Worm (Caenorhabditis elegans): Measurements from ENCODE around the gene Y11D7A.10.

DNA sequence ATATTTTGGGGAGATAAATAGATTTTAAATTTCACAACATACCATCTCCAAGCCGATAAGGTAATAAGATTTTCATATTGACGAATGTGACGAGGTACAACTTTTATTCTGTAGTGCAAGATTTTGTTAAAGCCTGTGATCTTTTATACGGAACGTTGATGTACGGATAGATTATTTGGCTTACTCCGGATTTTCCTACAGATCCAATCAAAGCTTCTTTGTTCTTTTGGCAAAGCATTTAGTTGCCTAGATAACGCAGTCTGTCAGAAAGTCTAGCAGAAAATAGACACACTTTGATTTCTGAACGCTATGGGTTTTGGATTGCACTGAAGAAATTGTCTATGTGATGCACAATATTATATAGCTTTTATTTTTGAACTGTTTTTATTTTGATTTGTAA lies 39.6 kb upstream of the Y11D7A.10 start, which contains the start of gene F49C12.2:
- TF ChIP-seq elt-2 (tag; optimal IDR thresholded peaks at IDR 0.05) (no peak), ama-1 (optimal IDR thresholded peaks at IDR 0.05) (no peak), ztf-4 (tag; optimal IDR thresholded peaks at IDR 0.05) (no peak), lin-39 (tag; optimal IDR thresholded peaks at IDR 0.05) (no peak), nhr-11 (tag; optimal IDR thresholded peaks at IDR 0.05) (no peak), zag-1 (tag; optimal IDR thresholded peaks at IDR 0.05) (no peak)

Measured in whole organism, L3 larva.